Fruit fly (Drosophila melanogaster) whole organism, embryonic: ENCODE results near the gene CG9393.

Experiments
- Blimp-1 ChIP-seq: fragments of 200-800 bp; sonication (Bioruptor generic); optimal IDR thresholded peaks from 3 replicates; lab custom pipeline; 2018; ENCODE audit warnings: missing biosample characterization, missing genetic modification characterization, mild to moderate bottlenecking, moderate library complexity, missing genetic modification reagents
- C15 ChIP-seq: fragments of 200-800 bp; sonication (Bioruptor generic); IDR thresholded peaks from 3 replicates; pipeline ENCODE4 v1.3.6; 2022; ENCODE audit warnings: missing biosample characterization, missing genetic modification characterization
- CG12659 ChIP-seq: fragments of 200-800 bp; sonication (Bioruptor generic); optimal IDR thresholded peaks from 3 replicates; lab custom pipeline; 2017; ENCODE audit warnings: mild to moderate bottlenecking, missing biosample characterization, missing genetic modification reagents, missing genetic modification characterization
- CG14710 ChIP-seq: fragments of 200-800 bp; sonication (Bioruptor generic); optimal IDR thresholded peaks from 3 replicates; lab custom pipeline; 2019; ENCODE audit warnings: missing biosample characterization, mild to moderate bottlenecking, missing genetic modification characterization, moderate library complexity
- CG14965 ChIP-seq: fragments of 200-800 bp; sonication (Bioruptor generic); optimal IDR thresholded peaks from 2 replicates; lab custom pipeline; 2016; ENCODE audit warnings: missing biosample characterization, missing genetic modification characterization, borderline replicate concordance
- CG15514 ChIP-seq: fragments of 200-800 bp; sonication (Bioruptor generic); optimal IDR thresholded peaks from 3 replicates; lab custom pipeline; 2017; ENCODE audit warnings: missing biosample characterization, missing genetic modification characterization, mild to moderate bottlenecking, moderate library complexity, missing genetic modification reagents
- CG16863 ChIP-seq: fragments of 200-800 bp; sonication (Bioruptor generic); optimal IDR thresholded peaks from 3 replicates; lab custom pipeline; 2016; ENCODE audit warnings: missing biosample characterization, missing genetic modification characterization
- CG2120 ChIP-seq: fragments of 200-800 bp; sonication (Bioruptor generic); optimal IDR thresholded peaks from 3 replicates; lab custom pipeline; 2016; ENCODE audit warnings: missing biosample characterization, missing genetic modification characterization
- CG30431 ChIP-seq: fragments of 200-800 bp; sonication (Bioruptor generic); optimal IDR thresholded peaks from 2 replicates; lab custom pipeline; 2017; ENCODE audit warnings: missing biosample characterization, missing genetic modification characterization
- CG32532 ChIP-seq: fragments of 200-800 bp; sonication (Bioruptor generic); IDR thresholded peaks from 2 replicates; pipeline ENCODE4 v1.3.6; 2022; ENCODE audit warnings: missing biosample characterization, missing genetic modification characterization
- CG3838 ChIP-seq: fragments of 200-800 bp; sonication (Bioruptor generic); optimal IDR thresholded peaks from 3 replicates; lab custom pipeline; 2016; ENCODE audit warnings: missing biosample characterization, missing genetic modification characterization
- CG3995 ChIP-seq: fragments of 200-800 bp; sonication (Bioruptor generic); optimal IDR thresholded peaks from 3 replicates; lab custom pipeline; 2016; ENCODE audit warnings: missing biosample characterization, missing genetic modification characterization
- CG4282 ChIP-seq: fragments of 200-800 bp; sonication (Bioruptor generic); optimal IDR thresholded peaks from 2 replicates; lab custom pipeline; 2016; ENCODE audit warnings: missing biosample characterization, missing genetic modification characterization
- CG4617 ChIP-seq: fragments of 200-800 bp; sonication (Bioruptor generic); optimal IDR thresholded peaks from 3 replicates; lab custom pipeline; 2016; ENCODE audit warnings: missing biosample characterization, missing genetic modification characterization, borderline replicate concordance
- CG6654 ChIP-seq: fragments of 200-800 bp; sonication (Bioruptor generic); optimal IDR thresholded peaks from 2 replicates; lab custom pipeline; 2017; ENCODE audit warnings: missing biosample characterization, mild to moderate bottlenecking, missing genetic modification characterization
- CG6791 ChIP-seq: fragments of 200-800 bp; sonication (Bioruptor generic); IDR thresholded peaks from 3 replicates; pipeline ENCODE4 v1.3.6; 2022; ENCODE audit warnings: missing biosample characterization, missing genetic modification characterization; ENCODE audit not compliant: partially characterized antibody
- CG7357 ChIP-seq: fragments of 200-800 bp; sonication (Bioruptor generic); IDR thresholded peaks from 3 replicates; pipeline ENCODE4 v1.3.6; 2022; ENCODE audit warnings: missing biosample characterization, missing genetic modification characterization
- CG8281 ChIP-seq: fragments of 200-800 bp; sonication (Bioruptor generic); optimal IDR thresholded peaks from 2 replicates; lab custom pipeline; 2018; ENCODE audit warnings: missing biosample characterization, mild to moderate bottlenecking, missing genetic modification characterization, moderate library complexity
- CG8924 ChIP-seq: fragments of 200-800 bp; optimal IDR thresholded peaks from 3 replicates; lab custom pipeline; 2019; ENCODE audit warnings: missing biosample characterization, mild to moderate bottlenecking, missing genetic modification characterization, moderate library complexity
- CG9932 ChIP-seq: fragments of 200-800 bp; sonication (Bioruptor generic); IDR thresholded peaks from 2 replicates; pipeline ENCODE4 v1.3.6; 2022; ENCODE audit warnings: missing biosample characterization, missing genetic modification characterization
- CTCF ChIP-seq: fragments of 200-800 bp; sonication (Bioruptor generic); optimal IDR thresholded peaks from 2 replicates; lab custom pipeline; 2017; ENCODE audit warnings: missing biosample characterization, mild to moderate bottlenecking, missing genetic modification characterization, moderate library complexity
- Deaf1 ChIP-seq: fragments of 200-800 bp; optimal IDR thresholded peaks from 3 replicates; lab custom pipeline; 2019; ENCODE audit warnings: missing biosample characterization, mild to moderate bottlenecking, missing genetic modification characterization, moderate library complexity
- Dek ChIP-seq: fragments of 200-800 bp; sonication (Bioruptor generic); optimal IDR thresholded peaks from 3 replicates; lab custom pipeline; 2019; ENCODE audit warnings: missing biosample characterization, mild to moderate bottlenecking, missing genetic modification characterization, moderate library complexity
- Dfd ChIP-seq, 2 experiments: fragments of >200 bp; optimal IDR thresholded peaks; 2 replicates each; lab custom pipeline; 2017; ENCODE audit warnings: missing biosample characterization in 2 of 2, missing genetic modification characterization in 2 of 2
- E2f1 ChIP-seq: fragments of 200-800 bp; sonication (Bioruptor generic); IDR thresholded peaks from 2 replicates; pipeline ENCODE4 v1.3.6; 2022; ENCODE audit warnings: missing biosample characterization, missing genetic modification characterization
- H2.0 ChIP-seq: fragments of 200-800 bp; sonication (Bioruptor generic); IDR thresholded peaks from 2 replicates; pipeline ENCODE4 v1.3.6; 2022; ENCODE audit warnings: missing biosample characterization, missing genetic modification characterization
- HLH4C ChIP-seq: fragments of 200-800 bp; sonication (Bioruptor generic); IDR thresholded peaks from 3 replicates; pipeline ENCODE4 v1.3.6; 2022; ENCODE audit warnings: missing biosample characterization, missing genetic modification characterization; ENCODE audit not compliant: partially characterized antibody
- HLH54F ChIP-seq: fragments of 200-800 bp; sonication (Bioruptor generic); optimal IDR thresholded peaks from 3 replicates; lab custom pipeline; 2016; ENCODE audit warnings: missing biosample characterization, missing genetic modification characterization
- Mad ChIP-seq: fragments of 200-800 bp; sonication (Bioruptor generic); optimal IDR thresholded peaks from 2 replicates; lab custom pipeline; 2016; ENCODE audit warnings: missing biosample characterization, missing genetic modification characterization
- Myb ChIP-seq: fragments of 200-800 bp; sonication (Bioruptor generic); optimal IDR thresholded peaks from 2 replicates; lab custom pipeline; 2016; ENCODE audit warnings: missing biosample characterization, missing genetic modification characterization
- NC2α ChIP-seq: fragments of 200-800 bp; sonication (Bioruptor generic); optimal IDR thresholded peaks from 2 replicates; lab custom pipeline; 2016; ENCODE audit warnings: missing biosample characterization, missing genetic modification characterization
- Sry-δ ChIP-seq: fragments of 200-800 bp; sonication (Bioruptor generic); optimal IDR thresholded peaks from 2 replicates; lab custom pipeline; 2016; ENCODE audit warnings: missing biosample characterization, missing genetic modification characterization
- Tbp ChIP-seq: fragments of >200 bp; optimal IDR thresholded peaks from 2 replicates; lab custom pipeline; 2018; ENCODE audit warnings: missing biosample characterization, missing genetic modification characterization
- Vsx1 ChIP-seq: fragments of 200-800 bp; sonication (Bioruptor generic); optimal IDR thresholded peaks from 2 replicates; lab custom pipeline; 2017; ENCODE audit warnings: missing biosample characterization, mild to moderate bottlenecking, missing genetic modification characterization, missing genetic modification reagents
- bab2 ChIP-seq: fragments of 200-800 bp; sonication (Bioruptor generic); optimal IDR thresholded peaks from 2 replicates; lab custom pipeline; 2016; ENCODE audit warnings: missing biosample characterization, missing genetic modification characterization
- cg ChIP-seq: fragments of 200-800 bp; sonication (Bioruptor generic); optimal IDR thresholded peaks from 3 replicates; lab custom pipeline; 2019; ENCODE audit warnings: missing biosample characterization, mild to moderate bottlenecking, missing genetic modification characterization, moderate library complexity
- da ChIP-seq: fragments of 200-800 bp; sonication (Bioruptor generic); optimal IDR thresholded peaks from 2 replicates; lab custom pipeline; 2016; ENCODE audit warnings: missing biosample characterization, missing genetic modification characterization
- dmrt11E ChIP-seq: fragments of 200-800 bp; sonication (Bioruptor generic); optimal IDR thresholded peaks from 3 replicates; lab custom pipeline; 2018; ENCODE audit warnings: missing biosample characterization, mild to moderate bottlenecking, missing genetic modification characterization, moderate library complexity
- gcm ChIP-seq: fragments of 200-800 bp; sonication (Bioruptor generic); optimal IDR thresholded peaks from 2 replicates; lab custom pipeline; 2019; ENCODE audit warnings: missing biosample characterization, mild to moderate bottlenecking, missing genetic modification characterization, moderate library complexity
- gem ChIP-seq: fragments of 200-800 bp; sonication (Bioruptor generic); optimal IDR thresholded peaks from 2 replicates; lab custom pipeline; 2019; ENCODE audit warnings: missing biosample characterization, mild to moderate bottlenecking, missing genetic modification characterization, moderate library complexity
- insv ChIP-seq, 2 experiments: fragments of 200-800 bp; sonication (Bioruptor generic); optimal IDR thresholded peaks; 3 replicates each; lab custom pipeline; 2016 to 2018; ENCODE audit warnings: missing biosample characterization in 2 of 2, missing genetic modification characterization in 2 of 2
- nerfin-2 ChIP-seq: fragments of 200-800 bp; sonication (Bioruptor generic); IDR thresholded peaks from 2 replicates; pipeline ENCODE4 v1.3.6; 2022; ENCODE audit warnings: missing biosample characterization, missing genetic modification characterization; ENCODE audit not compliant: partially characterized antibody
- peb ChIP-seq: fragments of 200-800 bp; sonication (Bioruptor generic); IDR thresholded peaks from 2 replicates; pipeline ENCODE4 v1.3.6; 2022; ENCODE audit warnings: missing biosample characterization, missing genetic modification characterization
- run ChIP-seq: fragments of 200-800 bp; sonication (Bioruptor generic); optimal IDR thresholded peaks from 3 replicates; lab custom pipeline; 2018; ENCODE audit warnings: missing biosample characterization, mild to moderate bottlenecking, missing genetic modification characterization
- sisA ChIP-seq: fragments of 200-800 bp; sonication (Bioruptor generic); IDR thresholded peaks from 2 replicates; pipeline ENCODE4 v1.3.6; 2022; ENCODE audit warnings: missing biosample characterization, missing genetic modification characterization
- sqz ChIP-seq: fragments of 200-800 bp; sonication (Bioruptor generic); optimal IDR thresholded peaks from 3 replicates; lab custom pipeline; 2018; ENCODE audit warnings: missing biosample characterization, mild to moderate bottlenecking, missing genetic modification characterization
- ssp ChIP-seq: fragments of 200-800 bp; sonication (Bioruptor generic); IDR thresholded peaks from 2 replicates; pipeline ENCODE4 v1.3.6; 2022; ENCODE audit warnings: missing biosample characterization, missing genetic modification characterization
- stc ChIP-seq: fragments of 200-800 bp; sonication (Bioruptor generic); IDR thresholded peaks from 2 replicates; pipeline ENCODE4 v1.3.6; 2022; ENCODE audit warnings: missing biosample characterization, missing genetic modification characterization
- trem ChIP-seq: fragments of 200-800 bp; optimal IDR thresholded peaks from 3 replicates; lab custom pipeline; 2019; ENCODE audit warnings: missing biosample characterization, mild to moderate bottlenecking, missing genetic modification characterization, moderate library complexity

CG9393 gene

dm6 chr3R:9577382-9578137 lies 14.1 kb upstream of the CG9393 start, which contains the start of the genes Kap-alpha3 and Son (continued):
- TF ChIP-seq CG6654 (peak; percentile 76), ssp (GFP tag; lab: Robert Waterston, UW) (peak; percentile 84), trem (peak; percentile 100), CG8281 (tag; lab: Kevin White, UChicago) (peak; percentile 80), nerfin-2 (GFP tag; lab: Robert Waterston, UW) (peak; percentile 65), da (peak; percentile 83), CG16863 (GFP tag; lab: Kevin White, UChicago) (peak; percentile 92), CG9932 (peak; percentile 93), CG8924 (tag; lab: Kevin White, UChicago) (peak; percentile 89), CG15514 (peak; percentile 92), Myb (GFP tag; lab: Kevin White, UChicago) (peak; percentile 83), CG14965 (GFP tag; lab: Kevin White, UChicago) (peak; percentile 62), H2.0 (GFP tag; lab: Robert Waterston, UW) (peak; percentile 84), CG7357 (peak; percentile 71), bab2 (GFP tag; lab: Kevin White, UChicago) (peak; percentile 92), insv (GFP tag; optimal IDR thresholded peaks at IDR 0.05; lab: Kevin White, UChicago) (peak in 1 of 2 experiments; percentile 85), Blimp-1 (GFP tag; lab: Kevin White, UChicago) (peak; percentile 70), CG2120 (GFP tag; lab: Kevin White, UChicago) (peak; percentile 93), dmrt11E (tag; lab: Kevin White, UChicago) (peak; percentile 85), sqz (GFP tag; lab: Kevin White, UChicago) (peak; percentile 92), Tbp (GFP tag; lab: Kevin White, UChicago) (no peak), Dfd (GFP tag; optimal IDR thresholded peaks at IDR 0.05; lab: Kevin White, UChicago) (no peak), CG12659 (GFP tag; lab: Kevin White, UChicago) (peak; percentile 98), Vsx1 (GFP tag; lab: Kevin White, UChicago) (peak; percentile 86), CG14710 (tag; lab: Kevin White, UChicago) (peak; percentile 95), run (peak; percentile 78), HLH4C (GFP tag; lab: Robert Waterston, UW) (peak; percentile 75), CG4617 (GFP tag; lab: Kevin White, UChicago) (peak; percentile 87), gcm (GFP tag; lab: Kevin White, UChicago) (peak; percentile 86), Mad (GFP tag; lab: Kevin White, UChicago) (peak; percentile 96), CG3995 (GFP tag; lab: Kevin White, UChicago) (peak; percentile 91), peb (peak; percentile 67; the same call in 1 of the 2 replicates), cg (GFP tag; lab: Kevin White, UChicago) (peak; percentile 82), Sry-δ (GFP tag; lab: Kevin White, UChicago) (peak; percentile 98), CG4282 (GFP tag; lab: Kevin White, UChicago) (peak; percentile 87), CTCF (peak; percentile 63), E2f1 (GFP tag; lab: Robert Waterston, UW) (no peak; the same call in none of the 2 replicates), CG3838 (GFP tag; lab: Kevin White, UChicago) (peak; percentile 83), Deaf1 (tag; lab: Kevin White, UChicago) (peak; percentile 64), sisA (GFP tag; lab: Robert Waterston, UW) (peak; percentile 82), C15 (GFP tag; lab: Robert Waterston, UW) (peak; percentile 80; the same call in 2 of the 3 replicates), CG30431 (GFP tag; lab: Kevin White, UChicago) (peak; percentile 90), NC2α (GFP tag; lab: Kevin White, UChicago) (peak; percentile 88), gem (tag; lab: Kevin White, UChicago) (peak; percentile 88), CG32532 (GFP tag; lab: Robert Waterston, UW) (peak; percentile 89), HLH54F (peak; percentile 94), Dek (tag; lab: Kevin White, UChicago) (peak; percentile 87), CG6791 (peak; percentile 75), stc (GFP tag; lab: Robert Waterston, UW) (peak; percentile 83)
